Worm (Caenorhabditis elegans): ENCODE measurements around the gene his-70.

- TF ChIP-seq hlh-30 (tag; optimal IDR thresholded peaks at IDR 0.05; ENCODE audit: insufficient read depth) (no peak), F13H6.1 (tag; optimal IDR thresholded peaks at IDR 0.05) (no peak), pag-3 (tag; optimal IDR thresholded peaks at IDR 0.05; ENCODE audit: borderline replicate concordance) (no peak), T23F11.4 (GFP tag; optimal IDR thresholded peaks at IDR 0.05) (no peak), fax-1 (tag; optimal IDR thresholded peaks at IDR 0.05) (no peak), ama-1 (optimal IDR thresholded peaks at IDR 0.05) (no peak), fkh-10 (GFP tag; optimal IDR thresholded peaks at IDR 0.05) (no peak), elt-2 (tag; optimal IDR thresholded peaks at IDR 0.05) (no peak)
Measured at ce11 chrIII:4087064-4087463, 27.1 kb upstream of the his-70 start.
